Worm (Caenorhabditis elegans): ENCODE data around the gene T05C1.5.

The T05C1.5 gene

DNA sequence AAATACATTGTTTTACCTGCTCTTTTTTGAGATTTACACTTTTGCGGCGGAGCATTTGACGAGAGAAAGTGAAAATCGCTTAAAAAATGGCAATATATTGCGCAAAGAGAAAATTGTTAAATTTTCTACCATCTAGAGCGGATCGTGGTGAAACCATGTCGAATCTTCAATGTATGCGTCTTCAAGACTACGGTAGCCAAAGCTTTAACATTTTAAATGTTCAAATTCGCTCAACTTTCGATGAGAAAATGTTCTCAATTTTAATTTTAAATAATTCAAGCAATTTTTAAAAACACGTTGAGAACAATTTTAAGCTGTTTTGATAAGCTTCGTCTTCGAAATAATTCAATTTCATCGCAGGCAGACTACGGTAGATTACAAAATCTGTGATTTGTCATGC is 30.3 kb downstream of the T05C1.5 start:
- TF ChIP-seq ceh-82 (tag; optimal IDR thresholded peaks at IDR 0.05) (no peak), ZK546.5 (tag; optimal IDR thresholded peaks at IDR 0.05) (no peak), jun-1 (tag; optimal IDR thresholded peaks at IDR 0.05) (no peak), hmg-11 (tag; optimal IDR thresholded peaks at IDR 0.05) (no peak)

ce11 chrII:4456024-4456423 is 34.6 kb downstream of the T05C1.5 start:
- TF ChIP-seq ceh-9 (tag; optimal IDR thresholded peaks at IDR 0.05) (no peak), nfya-1 (tag; optimal IDR thresholded peaks at IDR 0.05; ENCODE audit: insufficient read depth) (peak; percentile 65), nhr-67 (tag; optimal IDR thresholded peaks at IDR 0.05) (no peak), hmg-11 (tag; optimal IDR thresholded peaks at IDR 0.05) (peak; percentile 87), lin-39 (tag; optimal IDR thresholded peaks at IDR 0.05) (peak; percentile 70), fkh-10 (GFP tag; optimal IDR thresholded peaks at IDR 0.05) (no peak)

DNA sequence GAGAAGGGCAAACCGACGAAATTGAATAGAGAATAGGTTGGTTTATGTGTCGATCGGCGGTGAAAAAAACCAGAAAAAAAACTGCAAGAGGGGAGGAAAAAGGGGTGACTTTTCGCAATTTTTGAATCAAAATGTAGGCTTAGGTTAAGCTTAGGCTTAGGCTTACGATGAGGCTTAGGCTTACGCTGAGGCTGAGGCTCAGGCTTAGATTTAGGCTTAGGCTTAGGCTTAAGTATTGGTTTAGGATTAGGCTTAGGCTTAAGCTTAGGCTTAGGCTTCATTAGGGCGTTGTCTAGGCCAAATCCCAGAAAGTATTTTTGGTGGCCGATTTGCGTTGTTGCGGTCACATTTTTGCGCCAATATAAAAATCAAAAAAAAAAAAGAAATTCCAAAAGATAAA is 35.8 kb downstream of the T05C1.5 start:
- no peak for TF ChIP-seq nhr-28 (tag; optimal IDR thresholded peaks at IDR 0.05)
- TF ChIP-seq pqm-1 (tag; optimal IDR thresholded peaks at IDR 0.05), result no peak
- no peak for TF ChIP-seq ztf-4 (tag; optimal IDR thresholded peaks at IDR 0.05)
- no peak for TF ChIP-seq ZK546.5 (tag; optimal IDR thresholded peaks at IDR 0.05)
- TF ChIP-seq tbx-2 (tag; optimal IDR thresholded peaks at IDR 0.05), result no peak

DNA sequence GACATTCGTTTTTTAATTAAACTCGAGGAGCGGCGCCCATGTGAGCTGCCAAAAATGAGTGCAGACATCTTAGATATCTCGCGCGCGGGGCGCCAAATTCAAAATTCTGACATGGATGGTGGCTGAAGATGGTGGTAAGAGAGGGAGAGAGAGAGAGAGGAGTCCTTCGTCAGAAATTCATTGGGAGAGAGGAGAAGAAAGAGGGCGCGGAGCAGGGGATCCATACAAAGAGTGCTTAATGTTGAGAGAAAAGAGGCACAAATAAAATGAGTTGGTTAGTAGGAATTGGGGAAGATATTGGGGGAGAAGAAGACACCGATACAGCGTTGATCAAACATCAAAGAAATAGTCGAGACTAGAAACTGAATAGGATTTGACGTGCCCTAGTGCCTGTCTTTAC is 37.2 kb downstream of the T05C1.5 start:
- TF ChIP-seq mml-1 (tag; optimal IDR thresholded peaks at IDR 0.05), result no peak
- no peak for TF ChIP-seq fos-1 (tag; optimal IDR thresholded peaks at IDR 0.05)
- TF ChIP-seq nfya-1 (tag; optimal IDR thresholded peaks at IDR 0.05; ENCODE audit: insufficient read depth), result peak; percentile 34
- peak; percentile 45 for TF ChIP-seq lin-39 (tag; optimal IDR thresholded peaks at IDR 0.05)
- TF ChIP-seq lin-15B (tag; optimal IDR thresholded peaks at IDR 0.05), result peak; percentile 53
- TF ChIP-seq ceh-16 (tag; optimal IDR thresholded peaks at IDR 0.05), result no peak
- peak; percentile 7 for TF ChIP-seq hmg-11 (tag; optimal IDR thresholded peaks at IDR 0.05)

ce11 chrII:4453051-4453450 is 37.6 kb downstream of the T05C1.5 start, which contains the start of gene twk-2:
Gene twk-2, minus strand, starts transcription at chrII:4453151.
- TF ChIP-seq tbx-2 (tag; optimal IDR thresholded peaks at IDR 0.05) (no peak), hmg-11 (tag; optimal IDR thresholded peaks at IDR 0.05) (no peak), nhr-77 (tag; optimal IDR thresholded peaks at IDR 0.05) (no peak), unc-39 (tag; optimal IDR thresholded peaks at IDR 0.05) (no peak), nhr-76 (tag; optimal IDR thresholded peaks at IDR 0.05) (no peak), egl-5 (tag; optimal IDR thresholded peaks at IDR 0.05) (no peak), skn-1 (tag; optimal IDR thresholded peaks at IDR 0.05) (no peak), nhr-67 (tag; optimal IDR thresholded peaks at IDR 0.05) (no peak), ztf-4 (tag; optimal IDR thresholded peaks at IDR 0.05) (no peak), nhr-25 (tag; optimal IDR thresholded peaks at IDR 0.05) (no peak), mdl-1 (tag; optimal IDR thresholded peaks at IDR 0.05) (no peak), mml-1 (tag; optimal IDR thresholded peaks at IDR 0.05) (no peak), ceh-16 (tag; optimal IDR thresholded peaks at IDR 0.05) (no peak), ceh-28 (tag; optimal IDR thresholded peaks at IDR 0.05) (no peak), nhr-11 (tag; optimal IDR thresholded peaks at IDR 0.05) (no peak), unc-62 (GFP tag; optimal IDR thresholded peaks at IDR 0.05) (no peak), nhr-43 (tag; optimal IDR thresholded peaks at IDR 0.05; ENCODE audit: poor library complexity, severe bottlenecking) (no peak), sea-2 (GFP tag; optimal IDR thresholded peaks at IDR 0.05) (no peak), snpc-4 (tag; optimal IDR thresholded peaks at IDR 0.05) (no peak)

DNA sequence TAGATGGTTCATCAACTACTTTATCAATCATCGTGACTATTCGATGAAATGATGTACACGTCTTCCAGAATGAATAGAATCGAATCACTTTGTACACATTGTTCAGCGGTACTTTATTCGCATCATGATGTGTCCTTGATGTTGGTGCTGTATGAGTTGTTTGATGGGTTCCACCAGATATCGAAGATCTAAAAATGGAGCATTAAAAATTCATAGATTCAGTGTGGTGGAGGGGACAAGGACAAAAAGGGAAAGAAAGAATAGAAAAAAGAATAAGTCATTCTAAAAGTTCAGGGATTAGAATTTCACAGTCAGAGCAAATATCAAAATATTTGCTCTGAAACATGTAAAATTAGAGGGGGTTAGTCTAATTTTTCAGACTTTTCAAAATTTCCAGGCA is 45.8 kb downstream of the T05C1.5 start:
- TF ChIP-seq mml-1 (tag; optimal IDR thresholded peaks at IDR 0.05) (no peak), pqm-1 (tag; optimal IDR thresholded peaks at IDR 0.05) (no peak), ama-1 (optimal IDR thresholded peaks at IDR 0.05) (no peak), nhr-237 (tag; optimal IDR thresholded peaks at IDR 0.05) (no peak), ztf-4 (tag; optimal IDR thresholded peaks at IDR 0.05) (no peak), egl-27 (tag; optimal IDR thresholded peaks at IDR 0.05) (no peak), elt-1 (tag; optimal IDR thresholded peaks at IDR 0.05) (no peak), nhr-12 (tag; optimal IDR thresholded peaks at IDR 0.05) (no peak)

Measured in whole organism, L3 larva.